Worm (Caenorhabditis elegans): ENCODE data around the gene wdr-4.

Gene wdr-4

ce11 chrIII:6711590-6711989 lies 14.0 kb upstream of the wdr-4 start, which contains the start of gene F37A4.5:
F37A4.5 (plus strand) TSS chrIII:6711890.
- TF ChIP-seq sox-4 (tag; optimal IDR thresholded peaks at IDR 0.05), result no peak
- no peak for TF ChIP-seq ceh-31 (tag; optimal IDR thresholded peaks at IDR 0.05)
- TF ChIP-seq che-1 (tag; optimal IDR thresholded peaks at IDR 0.05), result no peak

ce11 chrIII:6713266-6713665 lies 12.3 kb upstream of the wdr-4 start, which contains the start of gene F37A4.4:
F37A4.4 (plus strand) TSS chrIII:6713566.
- no peak for TF ChIP-seq ceh-30 (tag; optimal IDR thresholded peaks at IDR 0.05)
- TF ChIP-seq pros-1 (tag; optimal IDR thresholded peaks at IDR 0.05), result no peak
- TF ChIP-seq ceh-2 (tag; optimal IDR thresholded peaks at IDR 0.05), result no peak
- no peak for TF ChIP-seq ceh-14 (tag; optimal IDR thresholded peaks at IDR 0.05)
- no peak for TF ChIP-seq nhr-11 (tag; optimal IDR thresholded peaks at IDR 0.05)
- no peak for TF ChIP-seq hlh-15 (tag; optimal IDR thresholded peaks at IDR 0.05)
- TF ChIP-seq madf-2 (tag; optimal IDR thresholded peaks at IDR 0.05), result no peak

- TF ChIP-seq hlh-13 (GFP tag; optimal IDR thresholded peaks at IDR 0.05), result no peak
- TF ChIP-seq hlh-30 (tag; optimal IDR thresholded peaks at IDR 0.05; ENCODE audit: insufficient read depth), result no peak
- TF ChIP-seq fkh-6 (tag; optimal IDR thresholded peaks at IDR 0.05), result no peak
- TF ChIP-seq hlh-15 (tag; optimal IDR thresholded peaks at IDR 0.05), result no peak
- no peak for TF ChIP-seq pat-9 (tag; optimal IDR thresholded peaks at IDR 0.05)
- TF ChIP-seq pag-3 (tag; optimal IDR thresholded peaks at IDR 0.05; ENCODE audit: borderline replicate concordance), result no peak
- TF ChIP-seq syd-9 (tag; optimal IDR thresholded peaks at IDR 0.05), result no peak
- no peak for TF ChIP-seq nhr-11 (tag; optimal IDR thresholded peaks at IDR 0.05)
- TF ChIP-seq ceh-9 (tag; optimal IDR thresholded peaks at IDR 0.05), result no peak
- TF ChIP-seq ceh-2 (tag; optimal IDR thresholded peaks at IDR 0.05), result no peak
- no peak for TF ChIP-seq ceh-6 (GFP tag; optimal IDR thresholded peaks at IDR 0.05)
- no peak for TF ChIP-seq ahr-1 (tag; optimal IDR thresholded peaks at IDR 0.05)
- TF ChIP-seq ceh-31 (tag; optimal IDR thresholded peaks at IDR 0.05), result no peak
Observed at ce11 chrIII:6718270-6718669, 7.3 kb upstream of the wdr-4 start, which contains the start of gene F37A4.3. F37A4.3 (plus strand) TSS chrIII:6718570.

ce11 chrIII:6722208-6722679 lies 3.3 kb upstream of the wdr-4 start, which contains the start of the genes bath-41 and F37A4.2:
bath-41 (minus strand) TSS chrIII:6722258.
F37A4.2 (plus strand) TSS chrIII:6722454.
- no peak for TF ChIP-seq hlh-30 (tag; optimal IDR thresholded peaks at IDR 0.05; ENCODE audit: insufficient read depth)
- peak; percentile 21 for TF ChIP-seq nfya-1 (tag; optimal IDR thresholded peaks at IDR 0.05)

ce11 chrIII:6723089-6723488 lies 2.5 kb upstream of the wdr-4 start, which contains the start of gene F37A4.1:
F37A4.1 (plus strand) TSS chrIII:6723389.
- TF ChIP-seq T23F11.4 (GFP tag; optimal IDR thresholded peaks at IDR 0.05), result no peak
- TF ChIP-seq Y22D7AL.16 (tag; optimal IDR thresholded peaks at IDR 0.05), result no peak
- TF ChIP-seq F13H6.1 (tag; optimal IDR thresholded peaks at IDR 0.05), result no peak
- no peak for TF ChIP-seq tbx-2 (tag; optimal IDR thresholded peaks at IDR 0.05)
- no peak for TF ChIP-seq ztf-16 (tag; optimal IDR thresholded peaks at IDR 0.05)
- TF ChIP-seq ceh-6 (GFP tag; optimal IDR thresholded peaks at IDR 0.05), result no peak
- no peak for TF ChIP-seq unc-86 (tag; optimal IDR thresholded peaks at IDR 0.05)
- TF ChIP-seq ceh-14 (tag; optimal IDR thresholded peaks at IDR 0.05), result no peak
- TF ChIP-seq hlh-8 (tag; optimal IDR thresholded peaks at IDR 0.05), result no peak

- TF ChIP-seq ceh-2 (tag; optimal IDR thresholded peaks at IDR 0.05), result no peak
- no peak for TF ChIP-seq ref-2 (tag; optimal IDR thresholded peaks at IDR 0.05)
- TF ChIP-seq ceh-24 (tag; optimal IDR thresholded peaks at IDR 0.05), result no peak
- TF ChIP-seq ceh-34 (tag; optimal IDR thresholded peaks at IDR 0.05), result no peak
- no peak for TF ChIP-seq tbx-2 (tag; optimal IDR thresholded peaks at IDR 0.05)
- no peak for TF ChIP-seq pha-2 (tag; optimal IDR thresholded peaks at IDR 0.05)
- no peak for TF ChIP-seq sdc-2 (tag; optimal IDR thresholded peaks at IDR 0.05)
- no peak for TF ChIP-seq pag-3 (tag; optimal IDR thresholded peaks at IDR 0.05; ENCODE audit: borderline replicate concordance)
- TF ChIP-seq ahr-1 (tag; optimal IDR thresholded peaks at IDR 0.05), result no peak
- no peak for TF ChIP-seq dve-1 (tag; optimal IDR thresholded peaks at IDR 0.05)
- no peak for TF ChIP-seq hlh-8 (tag; optimal IDR thresholded peaks at IDR 0.05)
- no peak for TF ChIP-seq ceh-22 (tag; optimal IDR thresholded peaks at IDR 0.05)
- TF ChIP-seq ceh-6 (GFP tag; optimal IDR thresholded peaks at IDR 0.05), result no peak
- TF ChIP-seq ama-1 (optimal IDR thresholded peaks at IDR 0.05), result no peak
Observed at ce11 chrIII:6730185-6730850, 4.7 kb downstream of the wdr-4 start, which contains the start of the genes Y102E9.5 and odr-4. Y102E9.5 (minus strand) TSS chrIII:6730285. odr-4 (plus strand) TSS chrIII:6730800.
